Worm (Caenorhabditis elegans): ENCODE measurements around the gene acs-19.
A peak's percentile ranks its signal among the peaks of the same experiment; 100 is the strongest.

ce11 chrIII:3862918-3863385 lies 1.3 kb upstream of the acs-19 start, which contains the start of gene brc-1:
- TF ChIP-seq tbx-2 (tag; optimal IDR thresholded peaks at IDR 0.05) (peak; percentile 68), nhr-232 (tag; optimal IDR thresholded peaks at IDR 0.05) (no peak), F13H6.1 (tag; optimal IDR thresholded peaks at IDR 0.05) (no peak), ama-1 (optimal IDR thresholded peaks at IDR 0.05) (no peak), nhr-11 (tag; optimal IDR thresholded peaks at IDR 0.05) (no peak), dmd-4 (tag; optimal IDR thresholded peaks at IDR 0.05; ENCODE audit: borderline replicate concordance) (no peak), pqm-1 (tag; optimal IDR thresholded peaks at IDR 0.05) (no peak), hlh-6 (tag; optimal IDR thresholded peaks at IDR 0.05) (no peak), gmeb-2 (tag; optimal IDR thresholded peaks at IDR 0.05) (no peak), elt-2 (tag; optimal IDR thresholded peaks at IDR 0.05) (peak; percentile 17), ceh-30 (tag; optimal IDR thresholded peaks at IDR 0.05) (peak; percentile 38), ceh-9 (tag; optimal IDR thresholded peaks at IDR 0.05) (no peak), sdc-2 (tag; optimal IDR thresholded peaks at IDR 0.05) (peak; percentile 10)
